Fruit fly (Drosophila melanogaster) whole organism, embryonic: Measurements from ENCODE around the gene CG7781.

Experiments used
- B-H1 ChIP-seq: fragments of 200-800 bp; sonication (Bioruptor generic); IDR thresholded peaks from 3 replicates; pipeline ENCODE4 v1.3.6; 2022; ENCODE audit warnings: missing biosample characterization, missing genetic modification characterization
- Blimp-1 ChIP-seq: fragments of 200-800 bp; sonication (Bioruptor generic); optimal IDR thresholded peaks from 3 replicates; lab custom pipeline; 2018; ENCODE audit warnings: missing biosample characterization, missing genetic modification characterization, mild to moderate bottlenecking, moderate library complexity, missing genetic modification reagents
- BtbVII ChIP-seq: fragments of 200-800 bp; sonication (Bioruptor generic); optimal IDR thresholded peaks from 3 replicates; lab custom pipeline; 2017; ENCODE audit warnings: missing biosample characterization, mild to moderate bottlenecking, missing genetic modification characterization
- CG10274 ChIP-seq: fragments of 200-800 bp; sonication (Bioruptor generic); optimal IDR thresholded peaks from 3 replicates; lab custom pipeline; 2017; ENCODE audit warnings: missing biosample characterization, mild to moderate bottlenecking, missing genetic modification characterization
- CG10321 ChIP-seq: fragments of 200-800 bp; sonication (Bioruptor generic); IDR thresholded peaks from 2 replicates; pipeline ENCODE4 v1.3.6; 2022; ENCODE audit warnings: missing biosample characterization, missing genetic modification characterization
- CG10565 ChIP-seq: fragments of 200-800 bp; sonication (Bioruptor generic); optimal IDR thresholded peaks from 3 replicates; lab custom pipeline; 2016; ENCODE audit warnings: missing biosample characterization, mild to moderate bottlenecking, missing genetic modification characterization
- CG1602 ChIP-seq: fragments of 200-800 bp; sonication (Bioruptor generic); optimal IDR thresholded peaks from 3 replicates; lab custom pipeline; 2016; ENCODE audit warnings: missing biosample characterization, missing genetic modification characterization
- CG16815 ChIP-seq: fragments of 200-800 bp; sonication (Bioruptor generic); optimal IDR thresholded peaks from 3 replicates; lab custom pipeline; 2017; ENCODE audit warnings: missing biosample characterization, mild to moderate bottlenecking, missing genetic modification characterization
- CG18599 ChIP-seq: fragments of 200-800 bp; sonication (Bioruptor generic); optimal IDR thresholded peaks from 3 replicates; lab custom pipeline; 2017; ENCODE audit warnings: missing biosample characterization, missing genetic modification characterization, mild to moderate bottlenecking, moderate library complexity, missing genetic modification reagents
- CG18619 ChIP-seq: fragments of 200-800 bp; sonication (Bioruptor generic); optimal IDR thresholded peaks from 3 replicates; lab custom pipeline; 2017; ENCODE audit warnings: missing biosample characterization, mild to moderate bottlenecking, missing genetic modification characterization
- CG2678 ChIP-seq: fragments of 200-800 bp; sonication (Bioruptor generic); optimal IDR thresholded peaks from 3 replicates; lab custom pipeline; 2019; ENCODE audit warnings: missing biosample characterization, mild to moderate bottlenecking, missing genetic modification characterization, moderate library complexity
- CG2712 ChIP-seq: fragments of 200-800 bp; optimal IDR thresholded peaks from 3 replicates; lab custom pipeline; 2019; ENCODE audit warnings: missing biosample characterization, mild to moderate bottlenecking, missing genetic modification characterization, moderate library complexity
- CG31224 ChIP-seq: fragments of 200-800 bp; sonication (Bioruptor generic); IDR thresholded peaks from 2 replicates; pipeline ENCODE4 v1.3.6; 2022; ENCODE audit warnings: missing biosample characterization, missing genetic modification characterization
- CG34422 ChIP-seq: fragments of 200-800 bp; sonication (Bioruptor generic); IDR thresholded peaks from 3 replicates; pipeline ENCODE4 v1.3.6; 2022; ENCODE audit warnings: missing biosample characterization, missing genetic modification characterization
- CG4328 ChIP-seq: fragments of 200-800 bp; sonication (Bioruptor generic); optimal IDR thresholded peaks from 3 replicates; lab custom pipeline; 2017; ENCODE audit warnings: missing biosample characterization, missing genetic modification reagents, missing genetic modification characterization
- CG6689 ChIP-seq: fragments of 200-800 bp; sonication (Bioruptor generic); IDR thresholded peaks from 2 replicates; pipeline ENCODE4 v1.3.6; 2022; ENCODE audit warnings: missing biosample characterization, missing genetic modification characterization
- CG6854 ChIP-seq: fragments of 200-800 bp; sonication (Bioruptor generic); optimal IDR thresholded peaks from 3 replicates; lab custom pipeline; 2017; ENCODE audit warnings: missing biosample characterization, mild to moderate bottlenecking, missing genetic modification characterization
- CG7556 ChIP-seq: fragments of 200-800 bp; sonication (Bioruptor generic); optimal IDR thresholded peaks from 2 replicates; lab custom pipeline; 2017; ENCODE audit warnings: missing biosample characterization, mild to moderate bottlenecking, missing genetic modification characterization
- CG7987 ChIP-seq: fragments of 200-800 bp; sonication (Bioruptor generic); optimal IDR thresholded peaks from 2 replicates; lab custom pipeline; 2018; ENCODE audit warnings: missing biosample characterization, mild to moderate bottlenecking, missing genetic modification characterization, moderate library complexity
- CG9437 ChIP-seq: fragments of 200-800 bp; sonication (Bioruptor generic); optimal IDR thresholded peaks from 2 replicates; lab custom pipeline; 2018; ENCODE audit warnings: missing biosample characterization, mild to moderate bottlenecking, missing genetic modification characterization
- Chrac-16 ChIP-seq: fragments of 200-800 bp; sonication (Bioruptor generic); optimal IDR thresholded peaks from 3 replicates; lab custom pipeline; 2016; ENCODE audit warnings: missing biosample characterization, missing genetic modification characterization
- CoRest ChIP-seq: fragments of 200-800 bp; sonication (Bioruptor generic); optimal IDR thresholded peaks from 3 replicates; lab custom pipeline; 2018; ENCODE audit warnings: missing biosample characterization, mild to moderate bottlenecking, missing genetic modification characterization, moderate library complexity
- Fer3 ChIP-seq: fragments of 200-800 bp; sonication (Bioruptor generic); optimal IDR thresholded peaks from 2 replicates; lab custom pipeline; 2018; ENCODE audit warnings: missing biosample characterization, mild to moderate bottlenecking, missing genetic modification characterization, moderate library complexity
- GATAe ChIP-seq: fragments of 200-800 bp; sonication (Bioruptor generic); conservative IDR thresholded peaks from 2 replicates; pipeline ENCODE4 v1.3.6; 2022; ENCODE audit warnings: missing biosample characterization, missing genetic modification characterization
- Gsc ChIP-seq: fragments of 200-800 bp; sonication (Bioruptor generic); IDR thresholded peaks from 2 replicates; pipeline ENCODE4 v1.3.6; 2022; ENCODE audit warnings: missing biosample characterization, missing genetic modification characterization
- HLH54F ChIP-seq: fragments of 200-800 bp; sonication (Bioruptor generic); optimal IDR thresholded peaks from 3 replicates; lab custom pipeline; 2016; ENCODE audit warnings: missing biosample characterization, missing genetic modification characterization
- Med ChIP-seq: fragments of 200-800 bp; sonication (Bioruptor generic); peaks from one replicate; lab custom pipeline; 2016; ENCODE audit warnings: missing biosample characterization, missing genetic modification characterization, mild to moderate bottlenecking, inconsistent platforms, moderate library complexity
- Sox102F ChIP-seq: fragments of 200-800 bp; sonication (Bioruptor generic); optimal IDR thresholded peaks from 2 replicates; lab custom pipeline; 2018; ENCODE audit warnings: missing biosample characterization, mild to moderate bottlenecking, missing genetic modification characterization, moderate library complexity
- bsh ChIP-seq, 2 experiments: fragments of 200-800 bp; sonication (Bioruptor generic); optimal IDR thresholded peaks; 2 replicates each; lab custom pipeline; 2017 to 2018; ENCODE audit warnings: mild to moderate bottlenecking in 2 of 2, missing biosample characterization in 2 of 2, missing genetic modification characterization in 2 of 2, moderate library complexity in 1 of 2
- btn ChIP-seq: fragments of 200-800 bp; sonication (Bioruptor generic); optimal IDR thresholded peaks from 2 replicates; lab custom pipeline; 2016; ENCODE audit warnings: missing biosample characterization, missing genetic modification characterization
- chinmo ChIP-seq: fragments of 200-800 bp; sonication (Bioruptor generic); IDR thresholded peaks from 4 replicates; pipeline ENCODE4 v1.3.6; 2022; ENCODE audit warnings: missing biosample characterization, missing genetic modification characterization; ENCODE audit not compliant: partially characterized antibody
- danr ChIP-seq: fragments of 200-800 bp; sonication (Bioruptor generic); IDR thresholded peaks from 2 replicates; pipeline ENCODE4 v1.3.6; 2022; ENCODE audit warnings: missing biosample characterization, missing genetic modification characterization
- esg ChIP-seq: fragments of 200-800 bp; sonication (Bioruptor generic); conservative IDR thresholded peaks from 2 replicates; pipeline ENCODE4 v1.3.6; 2022; ENCODE audit warnings: missing biosample characterization, missing genetic modification characterization
- fu2 ChIP-seq: fragments of 200-800 bp; sonication (Bioruptor generic); optimal IDR thresholded peaks from 2 replicates; lab custom pipeline; 2016; ENCODE audit warnings: missing biosample characterization, missing genetic modification characterization
- grau ChIP-seq: fragments of 200-800 bp; optimal IDR thresholded peaks from 3 replicates; lab custom pipeline; 2019; ENCODE audit warnings: missing biosample characterization, mild to moderate bottlenecking, missing genetic modification characterization, moderate library complexity
- ind ChIP-seq: fragments of 200-800 bp; sonication (Bioruptor generic); optimal IDR thresholded peaks from 3 replicates; lab custom pipeline; 2016; ENCODE audit warnings: missing biosample characterization, missing genetic modification characterization
- kay ChIP-seq: fragments of 200-800 bp; sonication (Bioruptor generic); optimal IDR thresholded peaks from 2 replicates; lab custom pipeline; 2016; ENCODE audit warnings: missing biosample characterization, missing genetic modification characterization
- kni ChIP-seq: fragments of 200-800 bp; sonication (Bioruptor generic); optimal IDR thresholded peaks from 3 replicates; lab custom pipeline; 2017; ENCODE audit warnings: mild to moderate bottlenecking, missing biosample characterization, missing genetic modification reagents, missing genetic modification characterization
- nom ChIP-seq: fragments of 200-800 bp; sonication (Bioruptor generic); optimal IDR thresholded peaks from 2 replicates; lab custom pipeline; 2017; ENCODE audit warnings: missing biosample characterization, missing genetic modification characterization, mild to moderate bottlenecking, moderate library complexity, missing genetic modification reagents
- org-1 ChIP-seq: fragments of 200-800 bp; sonication (Bioruptor generic); optimal IDR thresholded peaks from 2 replicates; lab custom pipeline; 2017; ENCODE audit warnings: missing biosample characterization, missing genetic modification characterization
- pfk ChIP-seq: fragments of 200-800 bp; sonication (Bioruptor generic); optimal IDR thresholded peaks from 2 replicates; lab custom pipeline; 2018; ENCODE audit warnings: missing biosample characterization, mild to moderate bottlenecking, missing genetic modification characterization, moderate library complexity
- pho ChIP-seq: fragments of 200-800 bp; sonication (Bioruptor generic); optimal IDR thresholded peaks from 2 replicates; lab custom pipeline; 2016; ENCODE audit warnings: missing biosample characterization, missing genetic modification characterization
- phol ChIP-seq: fragments of 200-800 bp; sonication (Bioruptor generic); optimal IDR thresholded peaks from 3 replicates; lab custom pipeline; 2018; ENCODE audit warnings: missing biosample characterization, mild to moderate bottlenecking, missing genetic modification characterization, moderate library complexity
- sd ChIP-seq: fragments of 200-800 bp; sonication (Bioruptor generic); optimal IDR thresholded peaks from 3 replicates; lab custom pipeline; 2018; ENCODE audit warnings: missing biosample characterization, mild to moderate bottlenecking, missing genetic modification characterization, moderate library complexity
- sens ChIP-seq: fragments of 200-800 bp; sonication (Bioruptor generic); peaks from one replicate; lab custom pipeline; 2016; ENCODE audit warnings: missing biosample characterization, missing genetic modification characterization
- sisA ChIP-seq: fragments of 200-800 bp; sonication (Bioruptor generic); IDR thresholded peaks from 2 replicates; pipeline ENCODE4 v1.3.6; 2022; ENCODE audit warnings: missing biosample characterization, missing genetic modification characterization
- tll ChIP-seq, 2 experiments: fragments of 200-800 bp in 1 of 2; fragments of >200 bp in 1 of 2; sonication (Bioruptor generic) in 1 of 2; optimal IDR thresholded peaks; 2 replicates each; lab custom pipeline; 2017 to 2019; ENCODE audit warnings: missing biosample characterization in 2 of 2, missing genetic modification characterization in 2 of 2, mild to moderate bottlenecking in 1 of 2, moderate library complexity in 1 of 2
- trh ChIP-seq: fragments of 200-800 bp; sonication (Bioruptor generic); optimal IDR thresholded peaks from 2 replicates; lab custom pipeline; 2016; ENCODE audit warnings: missing biosample characterization, missing genetic modification characterization

The CG7781 gene

DNA sequence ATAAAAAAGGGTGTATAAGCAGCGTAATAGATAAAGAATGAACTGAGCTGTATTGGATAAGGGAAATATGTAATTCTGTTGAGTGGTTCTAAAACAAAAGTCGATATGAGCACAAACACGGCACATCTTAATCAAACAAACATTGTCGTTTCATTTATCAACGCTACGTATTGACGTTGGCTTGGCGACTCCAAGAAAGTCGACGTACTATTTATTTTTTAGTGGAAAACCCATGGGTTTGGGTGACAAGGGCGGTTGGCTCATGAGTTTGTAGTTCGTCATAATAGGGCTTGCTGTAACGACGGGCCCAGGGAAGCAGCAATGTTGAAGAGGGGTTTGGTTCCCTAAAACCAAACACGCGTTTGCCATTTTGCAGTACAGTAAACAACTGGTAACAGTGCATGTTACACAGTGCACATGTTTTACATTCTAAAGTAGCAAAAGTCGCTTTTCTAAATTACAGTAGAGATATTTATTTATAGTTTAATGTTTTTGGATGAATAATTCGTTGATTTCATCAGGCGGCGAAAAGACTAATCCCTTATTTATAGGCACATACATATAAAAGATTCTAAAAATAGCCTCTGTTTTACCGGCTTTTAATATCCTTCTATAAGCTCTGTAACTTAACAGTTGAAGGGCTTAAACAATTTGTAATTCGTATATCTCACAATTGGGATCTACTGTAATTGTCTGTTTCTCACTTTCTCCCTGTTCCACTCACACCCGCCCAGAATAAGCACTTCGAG lies 36.2 kb upstream of the CG7781 start (continued):
- TF ChIP-seq CG7987 (GFP tag; lab: Kevin White, UChicago): peak; percentile 2
- peak; percentile 2 for TF ChIP-seq ind (GFP tag; lab: Kevin White, UChicago)
- TF ChIP-seq Sox102F (GFP tag; lab: Kevin White, UChicago): peak; percentile 20
- TF ChIP-seq Fer3 (tag; lab: Kevin White, UChicago): peak; percentile 16
- peak; percentile 6 for TF ChIP-seq org-1 (GFP tag; lab: Kevin White, UChicago)
- TF ChIP-seq sens (GFP tag; lab: Kevin White, UChicago): peak; percentile 82
- peak; percentile 40 for TF ChIP-seq phol (tag; lab: Kevin White, UChicago)
- TF ChIP-seq pfk (GFP tag; lab: Kevin White, UChicago): peak; percentile 12
- TF ChIP-seq pho (GFP tag; lab: Kevin White, UChicago): peak; percentile 15
- TF ChIP-seq danr (GFP tag; lab: Robert Waterston, UW): no peak
- peak; percentile 52 for TF ChIP-seq CG2678 (tag; lab: Kevin White, UChicago)
- TF ChIP-seq sd (tag; lab: Kevin White, UChicago): no peak
- TF ChIP-seq CG34422 (GFP tag; lab: Robert Waterston, UW): no peak
- peak; percentile 87 for TF ChIP-seq grau
- no peak for TF ChIP-seq CG10274 (GFP tag; lab: Kevin White, UChicago)
- TF ChIP-seq kni (GFP tag; lab: Kevin White, UChicago): peak; percentile 46
- TF ChIP-seq Med (GFP tag; lab: Kevin White, UChicago): peak; percentile 77
- TF ChIP-seq B-H1 (GFP tag; lab: Robert Waterston, UW): no peak
- no peak for TF ChIP-seq esg (GFP tag; lab: Robert Waterston, UW)
- peak; percentile 2 for TF ChIP-seq nom (GFP tag; lab: Kevin White, UChicago)
- peak; percentile 19 for TF ChIP-seq CG1602
- peak; percentile 44; the same call in 1 of the 2 replicates for TF ChIP-seq sisA (GFP tag; lab: Robert Waterston, UW)
- TF ChIP-seq CG2712 (tag; lab: Kevin White, UChicago): peak; percentile 59
- no peak for TF ChIP-seq tll (GFP tag; optimal IDR thresholded peaks at IDR 0.05; lab: Kevin White, UChicago)
- peak; percentile 50 for TF ChIP-seq Blimp-1 (GFP tag; lab: Kevin White, UChicago)
- TF ChIP-seq CG16815 (GFP tag; lab: Kevin White, UChicago): peak; percentile 20
- peak; percentile 37 for TF ChIP-seq CoRest
- peak; percentile 44 for TF ChIP-seq CG7556 (GFP tag; lab: Kevin White, UChicago)
- TF ChIP-seq CG31224 (GFP tag; lab: Robert Waterston, UW): peak; percentile 46; the same call in 1 of the 2 replicates

DNA sequence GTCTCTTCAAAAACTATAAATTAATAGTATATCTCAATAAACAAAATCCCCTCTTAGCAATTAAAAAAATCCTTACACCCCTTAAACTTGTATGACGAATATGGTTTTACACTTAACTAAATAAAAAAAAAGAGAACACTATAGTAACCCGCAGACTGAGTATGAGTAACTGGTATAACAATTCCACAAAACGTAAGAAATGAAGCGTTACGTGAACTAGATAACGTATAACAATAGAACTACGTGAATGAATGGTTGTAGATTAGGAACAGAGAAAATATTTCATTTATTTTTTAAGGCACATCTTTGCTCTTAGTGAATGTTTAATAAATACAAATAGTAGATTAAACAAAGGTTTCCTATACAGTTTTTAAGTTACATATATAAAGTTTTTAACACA lies 30.2 kb upstream of the CG7781 start:
- TF ChIP-seq CG9437 (GFP tag; lab: Kevin White, UChicago): peak; percentile 91
- TF ChIP-seq fu2 (GFP tag; lab: Kevin White, UChicago): no peak
- TF ChIP-seq chinmo: 0 out of 4 replicates have a peak, but pooled peaks have one; percentile 46
- TF ChIP-seq HLH54F (GFP tag; lab: Kevin White, UChicago): no peak
- 0 out of 2 replicates have a peak, but pooled peaks have one; percentile 29 for TF ChIP-seq CG10321
- TF ChIP-seq kay: peak; percentile 35

dm6 chr2L:8351864-8352263 lies 26.7 kb upstream of the CG7781 start, which contains the start of gene Mur29B:
TSS of gene Mur29B (plus strand) at chr2L:8352187.
- TF ChIP-seq CG6854 (GFP tag; lab: Kevin White, UChicago) (no peak), trh (GFP tag; lab: Kevin White, UChicago) (no peak), CG10565 (no peak), GATAe (GFP tag; lab: Robert Waterston, UW) (0 out of 2 replicates have a peak, but pooled peaks have one; percentile 26), CG18599 (GFP tag; lab: Kevin White, UChicago) (no peak), CG4328 (GFP tag; lab: Kevin White, UChicago) (no peak), BtbVII (GFP tag; lab: Kevin White, UChicago) (no peak), bsh (GFP tag; optimal IDR thresholded peaks at IDR 0.05; lab: Kevin White, UChicago) (no peak), Chrac-16 (GFP tag; lab: Kevin White, UChicago) (no peak), CG6689 (GFP tag; lab: Robert Waterston, UW) (no peak), Gsc (GFP tag; lab: Robert Waterston, UW) (no peak), btn (GFP tag; lab: Kevin White, UChicago) (no peak), CG18619 (GFP tag; lab: Kevin White, UChicago) (no peak)
